Fruit fly (Drosophila melanogaster) whole organism, wandering third instar larva: ENCODE results near the gene S1P.

Experiments used
- Abd-B ChIP-seq: fragments of >200 bp; optimal IDR thresholded peaks from 2 replicates; lab custom pipeline; 2017; ENCODE audit warnings: missing biosample characterization, missing genetic modification characterization
- GATAd ChIP-seq: sonication (Bioruptor generic); optimal IDR thresholded peaks from 2 replicates; lab custom pipeline; 2016; ENCODE audit warnings: missing biosample characterization, missing genetic modification characterization
- Rel ChIP-seq, 2 experiments: fragments of 200-800 bp; sonication (Bioruptor generic) in 1 of 2; optimal IDR thresholded peaks; 2 replicates in 1 of 2; 3 replicates in 1 of 2; lab custom pipeline; 2016 to 2019; ENCODE audit warnings: mild to moderate bottlenecking in 2 of 2, missing biosample characterization in 2 of 2, missing genetic modification characterization in 2 of 2, moderate library complexity in 1 of 2
- Sp1 ChIP-seq: fragments of 200-800 bp; sonication (Bioruptor generic); optimal IDR thresholded peaks from 3 replicates; lab custom pipeline; 2019; ENCODE audit warnings: missing biosample characterization, mild to moderate bottlenecking, missing genetic modification characterization, moderate library complexity
- br ChIP-seq: fragments of 200-800 bp; sonication (Bioruptor generic); optimal IDR thresholded peaks from 2 replicates; lab custom pipeline; 2016; ENCODE audit warnings: missing biosample characterization, missing genetic modification characterization
- brk ChIP-seq: fragments of 200-800 bp; sonication (Bioruptor generic); optimal IDR thresholded peaks from 2 replicates; lab custom pipeline; 2016; ENCODE audit warnings: missing biosample characterization, mild to moderate bottlenecking, missing genetic modification characterization
- dsf ChIP-seq: sonication (Bioruptor generic); optimal IDR thresholded peaks from 2 replicates; lab custom pipeline; 2016; ENCODE audit warnings: missing biosample characterization, missing genetic modification characterization, borderline replicate concordance
- h ChIP-seq: fragments of 200-800 bp; sonication (Bioruptor generic); optimal IDR thresholded peaks from 3 replicates; lab custom pipeline; 2016; ENCODE audit warnings: missing biosample characterization, mild to moderate bottlenecking, missing genetic modification characterization
- sv ChIP-seq: fragments of 200-800 bp; sonication (Bioruptor generic); optimal IDR thresholded peaks from 3 replicates; lab custom pipeline; 2016; ENCODE audit warnings: missing biosample characterization, missing genetic modification characterization
- woc ChIP-seq: sonication (Bioruptor generic); optimal IDR thresholded peaks from 2 replicates; lab custom pipeline; 2016; ENCODE audit warnings: missing biosample characterization, mild to moderate bottlenecking, missing genetic modification characterization

dm6 chr3L:21636265-21636993 lies 19.3 kb upstream of the S1P start, which contains the start of gene CG32444:
- TF ChIP-seq dsf (no peak), woc (GFP tag; lab: Kevin White, UChicago) (no peak), br (GFP tag; lab: Kevin White, UChicago) (no peak), brk (no peak), Rel (GFP tag; optimal IDR thresholded peaks at IDR 0.05; lab: Kevin White, UChicago) (no peak), Rel (tag; optimal IDR thresholded peaks at IDR 0.05; lab: Kevin White, UChicago) (no peak), sv (no peak), Sp1 (GFP tag; lab: Kevin White, UChicago) (no peak), Abd-B (GFP tag; lab: Kevin White, UChicago) (no peak), h (GFP tag; lab: Kevin White, UChicago) (no peak), GATAd (GFP tag; lab: Kevin White, UChicago) (no peak)
